Fruit fly (Drosophila melanogaster) Kc167 (cell line): ENCODE results near the gene CG12278.

ENCODE experiments used
- h ChIP-seq: fragments of >200 bp; optimal IDR thresholded peaks from 3 replicates; lab custom pipeline; 2018; ENCODE audit warnings: missing external identifiers
- insv ChIP-seq: fragments of >200 bp; optimal IDR thresholded peaks from 3 replicates; lab custom pipeline; 2018; ENCODE audit warnings: missing external identifiers
- psq ChIP-seq: fragments of >200 bp; optimal IDR thresholded peaks from 2 replicates; lab custom pipeline; 2017; ENCODE audit warnings: missing external identifiers
- ttk ChIP-seq: sonication (Bioruptor generic); optimal IDR thresholded peaks from 2 replicates; lab custom pipeline; 2017; ENCODE audit warnings: missing external identifiers

dm6 chr3R:21065696-21066080 is 21.8 kb downstream of the CG12278 start:
- no peak for TF ChIP-seq h
- no peak for TF ChIP-seq ttk
- TF ChIP-seq insv (lab: Kevin White, UChicago): no peak
- no peak for TF ChIP-seq psq (lab: Kevin White, UChicago)
